Worm (Caenorhabditis elegans) whole organism, mixed stage, embryonic: ENCODE measurements around the gene C15B12.8.

Source experiments
- M03D4.4 ChIP-seq: sonication (generic microtip); optimal IDR thresholded peaks from 2 replicates; lab custom pipeline; 2017; ENCODE audit warnings: mild to moderate bottlenecking, missing genetic modification characterization, missing compliant biosample characterization
- bed-3 ChIP-seq: fragments of 200-800 bp; sonication (Bioruptor generic); optimal IDR thresholded peaks from 3 replicates; lab custom pipeline; 2018; ENCODE audit warnings: mild to moderate bottlenecking, missing genetic modification characterization, moderate library complexity, missing compliant biosample characterization
- blmp-1 ChIP-seq: fragments of 150-350 bp; optimal IDR thresholded peaks from 2 replicates; lab custom pipeline; 2014; ENCODE audit warnings: missing biosample characterization, missing genetic modification characterization
- ceh-39 ChIP-seq: fragments of 150-350 bp; optimal IDR thresholded peaks from 2 replicates; lab custom pipeline; 2014; ENCODE audit warnings: missing biosample characterization, missing genetic modification characterization
- ceh-43 ChIP-seq: fragments of 200-800 bp; sonication (Bioruptor generic); optimal IDR thresholded peaks from 2 replicates; lab custom pipeline; 2018; ENCODE audit warnings: mild to moderate bottlenecking, missing genetic modification characterization, moderate library complexity, missing compliant biosample characterization
- ceh-83 ChIP-seq: fragments of 200-800 bp; sonication (Bioruptor generic); optimal IDR thresholded peaks from 2 replicates; lab custom pipeline; 2018; ENCODE audit warnings: mild to moderate bottlenecking, missing genetic modification characterization, missing compliant biosample characterization
- ces-1 ChIP-seq: fragments of 150-350 bp; optimal IDR thresholded peaks from 2 replicates; lab custom pipeline; 2014; ENCODE audit warnings: missing biosample characterization, missing genetic modification reagents, missing genetic modification characterization
- drap-1 ChIP-seq: fragments of 200-800 bp; sonication (Bioruptor generic); optimal IDR thresholded peaks from 3 replicates; lab custom pipeline; 2018; ENCODE audit warnings: mild to moderate bottlenecking, missing genetic modification characterization, missing compliant biosample characterization
- elt-1 ChIP-seq: sonication (generic microtip); optimal IDR thresholded peaks from 2 replicates; lab custom pipeline; 2017; ENCODE audit warnings: missing genetic modification characterization, mild to moderate bottlenecking, missing compliant biosample characterization, antibody characterized with exemption, moderate library complexity, borderline replicate concordance; ENCODE audit not compliant: insufficient read depth
- elt-3 ChIP-seq: fragments of 150-350 bp; optimal IDR thresholded peaks from 2 replicates; lab custom pipeline; 2014; ENCODE audit warnings: missing biosample characterization, missing genetic modification characterization
- flh-1 ChIP-seq: fragments of 200-800 bp; sonication (Bioruptor generic); optimal IDR thresholded peaks from 2 replicates; lab custom pipeline; 2018; ENCODE audit warnings: mild to moderate bottlenecking, missing genetic modification characterization, moderate library complexity, missing compliant biosample characterization
- ham-2 ChIP-seq: fragments of 200-800 bp; sonication (Bioruptor generic); optimal IDR thresholded peaks from 2 replicates; lab custom pipeline; 2018; ENCODE audit warnings: mild to moderate bottlenecking, missing genetic modification characterization, missing compliant biosample characterization
- hlh-1 ChIP-seq: fragments of 150-350 bp; optimal IDR thresholded peaks from 2 replicates; lab custom pipeline; 2014; ENCODE audit warnings: missing biosample characterization, missing genetic modification reagents, missing genetic modification characterization
- lin-13 ChIP-seq: fragments of 150-350 bp; optimal IDR thresholded peaks from 2 replicates; lab custom pipeline; 2014; ENCODE audit warnings: missing biosample characterization, missing genetic modification characterization
- lsy-2 ChIP-seq: fragments of 150-350 bp; optimal IDR thresholded peaks from 2 replicates; lab custom pipeline; 2014; ENCODE audit warnings: missing biosample characterization, missing genetic modification characterization
- mab-5 ChIP-seq: fragments of 150-350 bp; optimal IDR thresholded peaks from 2 replicates; lab custom pipeline; 2014; ENCODE audit warnings: missing biosample characterization, missing genetic modification characterization
- mep-1 ChIP-seq: fragments of 150-350 bp; optimal IDR thresholded peaks from 2 replicates; lab custom pipeline; 2017; ENCODE audit warnings: missing biosample characterization, missing genetic modification reagents, missing genetic modification characterization, inconsistent platforms
- mls-2 ChIP-seq: sonication (generic microtip); optimal IDR thresholded peaks from 2 replicates; lab custom pipeline; 2016; ENCODE audit warnings: mild to moderate bottlenecking, missing genetic modification characterization, moderate library complexity, missing compliant biosample characterization
- nhr-2 ChIP-seq: fragments of 150-350 bp; optimal IDR thresholded peaks from 2 replicates; lab custom pipeline; 2014; ENCODE audit warnings: missing biosample characterization, missing genetic modification characterization
- nhr-237 ChIP-seq: fragments of 150-350 bp; optimal IDR thresholded peaks from 2 replicates; lab custom pipeline; 2014; ENCODE audit warnings: missing biosample characterization, missing genetic modification characterization
- nhr-76 ChIP-seq: sonication (generic microtip); optimal IDR thresholded peaks from 2 replicates; lab custom pipeline; 2017; ENCODE audit warnings: missing biosample characterization, missing genetic modification characterization
- pha-4 ChIP-seq: fragments of 150-350 bp; optimal IDR thresholded peaks from 2 replicates; lab custom pipeline; 2018; ENCODE audit warnings: missing biosample characterization, missing genetic modification reagents, missing genetic modification characterization
- sem-2 ChIP-seq: fragments of 200-800 bp; sonication (Bioruptor generic); optimal IDR thresholded peaks from 2 replicates; lab custom pipeline; 2018; ENCODE audit warnings: mild to moderate bottlenecking, missing genetic modification characterization, missing compliant biosample characterization
- snpc-4 ChIP-seq: fragments of 150-350 bp; optimal IDR thresholded peaks from 2 replicates; lab custom pipeline; 2014; ENCODE audit warnings: missing biosample characterization, missing genetic modification characterization
- sptf-1 ChIP-seq: sonication (generic microtip); optimal IDR thresholded peaks from 2 replicates; lab custom pipeline; 2017; ENCODE audit warnings: mild to moderate bottlenecking, missing genetic modification characterization, moderate library complexity, missing compliant biosample characterization
- tbx-8 ChIP-seq: fragments of 200-800 bp; sonication (Bioruptor generic); optimal IDR thresholded peaks from 2 replicates; lab custom pipeline; 2018; ENCODE audit warnings: mild to moderate bottlenecking, missing genetic modification characterization, moderate library complexity, missing compliant biosample characterization
- unc-120 ChIP-seq: sonication (generic microtip); optimal IDR thresholded peaks from 2 replicates; lab custom pipeline; 2017; ENCODE audit warnings: missing genetic modification characterization, missing compliant biosample characterization; ENCODE audit not compliant: poor library complexity, severe bottlenecking
- unc-62 ChIP-seq: fragments of 150-350 bp; optimal IDR thresholded peaks from 2 replicates; lab custom pipeline; 2014; ENCODE audit warnings: missing biosample characterization, missing genetic modification reagents, missing genetic modification characterization
- zip-8 ChIP-seq: fragments of 150-350 bp; optimal IDR thresholded peaks from 2 replicates; lab custom pipeline; 2014; ENCODE audit warnings: missing biosample characterization, missing genetic modification characterization
- ztf-11 ChIP-seq: fragments of 150-350 bp; optimal IDR thresholded peaks from 2 replicates; lab custom pipeline; 2014; ENCODE audit warnings: missing biosample characterization, missing genetic modification characterization

The C15B12.8 gene

ce11 chrX:6505008-6505407 lies 30.9 kb downstream of the C15B12.8 start, which contains the start of gene cdf-1:
Gene cdf-1, minus strand, starts transcription at chrX:6505143.
- TF ChIP-seq mep-1 (tag; lab: Kevin White, UChicago) = peak; percentile 22
- TF ChIP-seq unc-120 (tag; lab: Kevin White, UChicago) = no peak
- no peak for TF ChIP-seq ceh-83 (GFP tag; lab: Kevin White, UChicago)
- peak; percentile 23 for TF ChIP-seq drap-1
- TF ChIP-seq elt-3 = no peak
- no peak for TF ChIP-seq lsy-2
- TF ChIP-seq hlh-1 = no peak
- TF ChIP-seq tbx-8 (GFP tag; lab: Kevin White, UChicago) = no peak
- no peak for TF ChIP-seq snpc-4 (tag; lab: Kevin White, UChicago)
- no peak for TF ChIP-seq unc-62
- TF ChIP-seq ces-1 = peak; percentile 29
- no peak for TF ChIP-seq mls-2 (tag; lab: Kevin White, UChicago)
- TF ChIP-seq elt-1 (tag; lab: Kevin White, UChicago) = no peak
- TF ChIP-seq sptf-1 (tag; lab: Kevin White, UChicago) = peak; percentile 42
- TF ChIP-seq ztf-11 (tag; lab: Kevin White, UChicago) = no peak

ce11 chrX:6505662-6506061 lies 31.6 kb downstream of the C15B12.8 start, which contains the start of gene glr-8:
Gene glr-8, plus strand, starts transcription at chrX:6505980.
- TF ChIP-seq nhr-76 (tag; lab: Kevin White, UChicago) (no peak), nhr-237 (no peak), zip-8 (tag; lab: Kevin White, UChicago) (no peak), lsy-2 (no peak), sptf-1 (tag; lab: Kevin White, UChicago) (no peak), ceh-43 (GFP tag; lab: Kevin White, UChicago) (no peak)

ce11 chrX:6507734-6508133 lies 33.7 kb downstream of the C15B12.8 start:
- no peak for TF ChIP-seq mab-5 (tag; lab: Kevin White, UChicago)
- TF ChIP-seq hlh-1 = peak; percentile 51
- TF ChIP-seq bed-3 = no peak
- TF ChIP-seq lin-13 (tag; lab: Kevin White, UChicago) = no peak
- TF ChIP-seq drap-1 = no peak

ce11 chrX:6509813-6510212 lies 35.7 kb downstream of the C15B12.8 start:
- peak; percentile 69 for TF ChIP-seq unc-62
- TF ChIP-seq ztf-11 (tag; lab: Kevin White, UChicago) = no peak
- TF ChIP-seq sptf-1 (tag; lab: Kevin White, UChicago) = no peak
- no peak for TF ChIP-seq ceh-39 (tag; lab: Kevin White, UChicago)
- TF ChIP-seq sem-2 = no peak
- TF ChIP-seq unc-120 (tag; lab: Kevin White, UChicago) = peak; percentile 73
- peak; percentile 98 for TF ChIP-seq hlh-1

ce11 chrX:6510627-6511026 lies 36.6 kb downstream of the C15B12.8 start, which contains the start of gene ttr-36:
Gene ttr-36, plus strand, starts transcription at chrX:6510927.
- TF ChIP-seq blmp-1 (tag; lab: Kevin White, UChicago) (no peak), ceh-43 (GFP tag; lab: Kevin White, UChicago) (no peak), lsy-2 (no peak), bed-3 (no peak), nhr-2 (tag; lab: Kevin White, UChicago) (no peak), drap-1 (no peak), lin-13 (tag; lab: Kevin White, UChicago) (no peak), mls-2 (tag; lab: Kevin White, UChicago) (no peak), nhr-237 (no peak), ceh-83 (GFP tag; lab: Kevin White, UChicago) (no peak), pha-4 (tag; lab: Kevin White, UChicago) (no peak), mep-1 (tag; lab: Kevin White, UChicago) (no peak), flh-1 (GFP tag; lab: Kevin White, UChicago) (no peak), elt-1 (tag; lab: Kevin White, UChicago) (no peak), ztf-11 (tag; lab: Kevin White, UChicago) (no peak), M03D4.4 (tag; lab: Kevin White, UChicago) (no peak), hlh-1 (no peak)
- TF ChIP-seq, all 35 proteins: peak for 0

- TF ChIP-seq ham-2 (no peak), elt-3 (no peak), nhr-237 (no peak)
Observed at ce11 chrX:6511985-6512384, 37.9 kb downstream of the C15B12.8 start, which contains the start of gene ttr-35. Gene ttr-35, plus strand, starts transcription at chrX:6512285.
